Fruit fly (Drosophila melanogaster): Measurements from ENCODE around the gene Tengl2.

Gene Tengl2

dm6 chr2L:2196590-2197474 lies 42.4 kb downstream of the Tengl2 start (continued):
- TF ChIP-seq unpg (GFP tag; optimal IDR thresholded peaks at IDR 0.05) (peak; percentile 34), Dip2 (GFP tag; IDR thresholded peaks at IDR 0.05) (no peak), oc (tag; optimal IDR thresholded peaks at IDR 0.05) (no peak), CHES-1-like (GFP tag; optimal IDR thresholded peaks at IDR 0.05) (peak; percentile 3), HHEX (GFP tag; optimal IDR thresholded peaks at IDR 0.05) (peak; percentile 76), jigr1 (GFP tag; IDR thresholded peaks at IDR 0.05) (no peak), odd (GFP tag; optimal IDR thresholded peaks at IDR 0.05) (peak; percentile 38), nom (GFP tag; optimal IDR thresholded peaks at IDR 0.05) (peak; percentile 41), slbo (GFP tag; IDR thresholded peaks at IDR 0.05) (no peak), Dref (GFP tag; IDR thresholded peaks at IDR 0.05) (no peak), ab (GFP tag; optimal IDR thresholded peaks at IDR 0.05) (peak; percentile 61), D19B (GFP tag; optimal IDR thresholded peaks at IDR 0.05) (peak; percentile 55), HLHmδ (GFP tag; optimal IDR thresholded peaks at IDR 0.05) (peak; percentile 92), kni (GFP tag; optimal IDR thresholded peaks at IDR 0.05) (peak; percentile 99), luna (GFP tag; optimal IDR thresholded peaks at IDR 0.05) (peak; percentile 19), dmrt11E (tag; optimal IDR thresholded peaks at IDR 0.05) (peak; percentile 67), CG32767 (GFP tag; IDR thresholded peaks at IDR 0.05) (no peak), gfzf (GFP tag; optimal IDR thresholded peaks at IDR 0.05) (no peak), lmd (GFP tag; IDR thresholded peaks at IDR 0.05) (no peak), Med (GFP tag) (peak; percentile 89), CG17912 (GFP tag; optimal IDR thresholded peaks at IDR 0.05) (peak; percentile 81), sens (GFP tag) (peak; percentile 86), Nf-YC (tag; optimal IDR thresholded peaks at IDR 0.05) (peak; percentile 87), zen (tag; optimal IDR thresholded peaks at IDR 0.05) (peak; percentile 94), dmrt99B (tag; optimal IDR thresholded peaks at IDR 0.05) (peak; percentile 37), repo (GFP tag; optimal IDR thresholded peaks at IDR 0.05) (no peak), CG31441 (GFP tag; IDR thresholded peaks at IDR 0.05) (no peak), ind (GFP tag; optimal IDR thresholded peaks at IDR 0.05) (peak; percentile 13), wdn (GFP tag; IDR thresholded peaks at IDR 0.05) (no peak), usp (GFP tag; optimal IDR thresholded peaks at IDR 0.05) (peak; percentile 22), CG17385 (GFP tag; optimal IDR thresholded peaks at IDR 0.05) (peak; percentile 3), corto (GFP tag; optimal IDR thresholded peaks at IDR 0.05) (peak; percentile 2), CG17802 (tag; optimal IDR thresholded peaks at IDR 0.05) (no peak), gro (GFP tag; optimal IDR thresholded peaks at IDR 0.05) (peak; percentile 56), bowl (GFP tag; IDR thresholded peaks at IDR 0.05) (no peak), ftz-f1 (GFP tag; optimal IDR thresholded peaks at IDR 0.05) (peak; percentile 100), fru (optimal IDR thresholded peaks at IDR 0.05) (peak; percentile 10), Dbx (GFP tag; IDR thresholded peaks at IDR 0.05) (no peak), HLH54F (GFP tag; optimal IDR thresholded peaks at IDR 0.05) (peak; percentile 66), Drgx (GFP tag; IDR thresholded peaks at IDR 0.05) (no peak), sisA (GFP tag; IDR thresholded peaks at IDR 0.05) (no peak), gem (tag; optimal IDR thresholded peaks at IDR 0.05) (peak; percentile 77), CG3995 (GFP tag; optimal IDR thresholded peaks at IDR 0.05) (peak; percentile 17), CG13296 (GFP tag; optimal IDR thresholded peaks at IDR 0.05) (peak; percentile 84), CG4617 (GFP tag; optimal IDR thresholded peaks at IDR 0.05; ENCODE audit: borderline replicate concordance) (no peak), CG34224 (GFP tag; IDR thresholded peaks at IDR 0.05; ENCODE audit: partially characterized antibody) (no peak), toy (GFP tag; IDR thresholded peaks at IDR 0.05) (no peak), CG12744 (GFP tag; optimal IDR thresholded peaks at IDR 0.05) (peak; percentile 47), CG12104 (GFP tag; optimal IDR thresholded peaks at IDR 0.05) (no peak), CG13424 (tag; optimal IDR thresholded peaks at IDR 0.05) (peak; percentile 64)
